Worm (Caenorhabditis elegans): ENCODE data around the gene srbc-78.

DNA sequence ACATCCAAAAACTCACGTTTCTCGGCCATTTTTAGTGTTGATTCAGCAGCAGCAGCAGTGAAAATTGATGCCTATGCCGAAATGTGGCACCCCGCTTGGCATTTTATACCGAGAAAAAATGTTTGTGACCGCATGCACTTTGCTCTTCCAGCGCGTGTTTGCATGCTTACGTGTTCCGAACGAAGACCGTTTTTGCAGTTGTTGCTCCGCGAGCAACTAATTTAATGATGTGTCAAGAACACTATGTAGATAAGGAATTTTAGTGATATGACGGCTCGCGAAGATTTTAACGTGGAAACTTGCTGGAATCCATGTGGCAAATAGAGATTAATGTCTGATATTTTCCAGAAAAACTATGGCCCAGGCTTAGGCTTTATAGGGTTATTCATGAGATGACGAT lies 10.0 kb upstream of the srbc-78 start, which contains the start of gene dct-16:
- TF ChIP-seq unc-62 (GFP tag; optimal IDR thresholded peaks at IDR 0.05) (no peak), ztf-11 (tag; optimal IDR thresholded peaks at IDR 0.05) (no peak), sptf-1 (tag; optimal IDR thresholded peaks at IDR 0.05) (no peak), mab-5 (tag; optimal IDR thresholded peaks at IDR 0.05) (no peak), nhr-12 (tag; optimal IDR thresholded peaks at IDR 0.05) (no peak), flh-1 (GFP tag; optimal IDR thresholded peaks at IDR 0.05) (no peak), tbx-8 (GFP tag; optimal IDR thresholded peaks at IDR 0.05) (no peak), snpc-4 (tag; optimal IDR thresholded peaks at IDR 0.05) (no peak), elt-3 (tag; optimal IDR thresholded peaks at IDR 0.05) (no peak)

Measured in whole organism, mixed stage, embryonic.